Fruit fly (Drosophila melanogaster) ovary, adult (tissue): ENCODE results near the gene yps.

Experiments used
- CG17801 ChIP-seq: fragments of 200-800 bp; optimal IDR thresholded peaks from 2 replicates; lab custom pipeline; 2019; ENCODE audit warnings: missing biosample characterization, mild to moderate bottlenecking, missing genetic modification characterization, moderate library complexity; ENCODE audit not compliant: partially characterized antibody

The yps gene

dm6 chr3L:12124138-12124583, 789 bp downstream of the yps start:
- no peak for TF ChIP-seq CG17801 (GFP tag; lab: Kevin White, UChicago)

dm6 chr3L:12122891-12123290, 2.1 kb downstream of the yps start:
- no peak for TF ChIP-seq CG17801 (GFP tag; lab: Kevin White, UChicago)

dm6 chr3L:12119875-12120485, 5.0 kb downstream of the yps start, which contains the start of gene CG11560:
Gene CG11560, plus strand, starts transcription at chr3L:12120019.
- TF ChIP-seq CG17801 (GFP tag; lab: Kevin White, UChicago), result peak; percentile 35

- no peak for TF ChIP-seq CG17801 (GFP tag; lab: Kevin White, UChicago)
Measured at dm6 chr3L:12118631-12119030, 6.3 kb downstream of the yps start.

- TF ChIP-seq CG17801 (GFP tag; lab: Kevin White, UChicago), result peak; percentile 66
Measured at dm6 chr3L:12118156-12118555, 6.8 kb downstream of the yps start, which contains the start of gene ssp. Gene ssp, plus strand, starts transcription at chr3L:12118257.

dm6 chr3L:12115966-12116735, 8.8 kb downstream of the yps start, which contains the start of gene vers:
Gene vers, plus strand, starts transcription at chr3L:12116101.
- peak; percentile 16 for TF ChIP-seq CG17801 (GFP tag; lab: Kevin White, UChicago)

dm6 chr3L:12115103-12115502, 9.8 kb downstream of the yps start:
- TF ChIP-seq CG17801 (GFP tag; lab: Kevin White, UChicago), result no peak

- no peak for TF ChIP-seq CG17801 (GFP tag; lab: Kevin White, UChicago)
Measured at dm6 chr3L:12114188-12114587, 10.8 kb downstream of the yps start.

- no peak for TF ChIP-seq CG17801 (GFP tag; lab: Kevin White, UChicago)
Measured at dm6 chr3L:12113589-12113988, 11.4 kb downstream of the yps start.

dm6 chr3L:12112967-12113366, 12.0 kb downstream of the yps start:
- no peak for TF ChIP-seq CG17801 (GFP tag; lab: Kevin White, UChicago)

dm6 chr3L:12111081-12111958, 13.6 kb downstream of the yps start:
- peak; percentile 77 for TF ChIP-seq CG17801 (GFP tag; lab: Kevin White, UChicago)

dm6 chr3L:12109045-12109632, 15.8 kb downstream of the yps start:
- TF ChIP-seq CG17801 (GFP tag; lab: Kevin White, UChicago), result no peak

- TF ChIP-seq CG17801 (GFP tag; lab: Kevin White, UChicago), result no peak
Measured at dm6 chr3L:12108515-12108914, 16.4 kb downstream of the yps start.

- no peak for TF ChIP-seq CG17801 (GFP tag; lab: Kevin White, UChicago)
Measured at dm6 chr3L:12107378-12107777, 17.6 kb downstream of the yps start.
